Fruit fly (Drosophila melanogaster) whole organism, embryonic: Measurements from ENCODE around the gene Tet.
A peak's percentile ranks its signal among the peaks of the same experiment; 100 is the strongest.

ENCODE experiments used
- Atf6 ChIP-seq: fragments of 200-800 bp; sonication (Bioruptor generic); IDR thresholded peaks from 2 replicates; pipeline ENCODE4 v1.3.6; 2022; ENCODE audit warnings: missing biosample characterization, missing genetic modification characterization
- B-H1 ChIP-seq: fragments of 200-800 bp; sonication (Bioruptor generic); IDR thresholded peaks from 3 replicates; pipeline ENCODE4 v1.3.6; 2022; ENCODE audit warnings: missing biosample characterization, missing genetic modification characterization
- BEAF-32 ChIP-seq: fragments of 200-800 bp; sonication (Bioruptor generic); optimal IDR thresholded peaks from 3 replicates; lab custom pipeline; 2017; ENCODE audit warnings: missing biosample characterization, missing genetic modification characterization, mild to moderate bottlenecking, moderate library complexity, missing genetic modification reagents
- CG10147 ChIP-seq: fragments of 200-800 bp; sonication (Bioruptor generic); optimal IDR thresholded peaks from 2 replicates; lab custom pipeline; 2019; ENCODE audit warnings: missing biosample characterization, mild to moderate bottlenecking, missing genetic modification characterization, moderate library complexity
- CG10543 ChIP-seq: fragments of 200-800 bp; sonication (Bioruptor generic); optimal IDR thresholded peaks from 3 replicates; lab custom pipeline; 2017; ENCODE audit warnings: missing biosample characterization, mild to moderate bottlenecking, missing genetic modification characterization, moderate library complexity
- CG11456 ChIP-seq: fragments of 200-800 bp; sonication (Bioruptor generic); IDR thresholded peaks from 3 replicates; pipeline ENCODE4 v1.3.6; 2022; ENCODE audit warnings: missing biosample characterization, missing genetic modification characterization
- CG11696 ChIP-seq: fragments of 200-800 bp; sonication (Bioruptor generic); IDR thresholded peaks from 2 replicates; pipeline ENCODE4 v1.3.6; 2022; ENCODE audit warnings: missing biosample characterization, missing genetic modification characterization
- CG12769 ChIP-seq: fragments of 200-800 bp; sonication (Bioruptor generic); optimal IDR thresholded peaks from 2 replicates; lab custom pipeline; 2019; ENCODE audit warnings: missing biosample characterization, mild to moderate bottlenecking, missing genetic modification characterization, moderate library complexity
- CG13123 ChIP-seq: fragments of 200-800 bp; sonication (Bioruptor generic); optimal IDR thresholded peaks from 2 replicates; lab custom pipeline; 2016; ENCODE audit warnings: missing biosample characterization, missing genetic modification characterization
- CG1602 ChIP-seq: fragments of 200-800 bp; sonication (Bioruptor generic); optimal IDR thresholded peaks from 3 replicates; lab custom pipeline; 2016; ENCODE audit warnings: missing biosample characterization, missing genetic modification characterization
- CG16815 ChIP-seq: fragments of 200-800 bp; sonication (Bioruptor generic); optimal IDR thresholded peaks from 3 replicates; lab custom pipeline; 2017; ENCODE audit warnings: missing biosample characterization, mild to moderate bottlenecking, missing genetic modification characterization
- CG17328 ChIP-seq: fragments of 200-800 bp; sonication (Bioruptor generic); IDR thresholded peaks from 2 replicates; pipeline ENCODE4 v1.3.6; 2022; ENCODE audit warnings: missing biosample characterization, missing genetic modification characterization
- CG17568 ChIP-seq: fragments of 200-800 bp; sonication (Bioruptor generic); optimal IDR thresholded peaks from 2 replicates; lab custom pipeline; 2018; ENCODE audit warnings: missing biosample characterization, mild to moderate bottlenecking, missing genetic modification characterization, moderate library complexity
- CG2129 ChIP-seq: fragments of 200-800 bp; sonication (Bioruptor generic); IDR thresholded peaks from 2 replicates; pipeline ENCODE4 v1.3.6; 2022; ENCODE audit warnings: missing biosample characterization, missing genetic modification characterization; ENCODE audit not compliant: partially characterized antibody
- CG2875 ChIP-seq: fragments of 200-800 bp; sonication (Bioruptor generic); optimal IDR thresholded peaks from 2 replicates; lab custom pipeline; 2017; ENCODE audit warnings: missing biosample characterization, mild to moderate bottlenecking, missing genetic modification characterization, missing genetic modification reagents
- CG31224 ChIP-seq: fragments of 200-800 bp; sonication (Bioruptor generic); IDR thresholded peaks from 2 replicates; pipeline ENCODE4 v1.3.6; 2022; ENCODE audit warnings: missing biosample characterization, missing genetic modification characterization
- CG42726 ChIP-seq: fragments of 200-800 bp; sonication (Bioruptor generic); IDR thresholded peaks from 2 replicates; pipeline ENCODE4 v1.3.6; 2022; ENCODE audit warnings: missing biosample characterization, missing genetic modification characterization; ENCODE audit not compliant: partially characterized antibody
- CG4328 ChIP-seq: fragments of 200-800 bp; sonication (Bioruptor generic); optimal IDR thresholded peaks from 3 replicates; lab custom pipeline; 2017; ENCODE audit warnings: missing biosample characterization, missing genetic modification reagents, missing genetic modification characterization
- CG4820 ChIP-seq: fragments of 200-800 bp; sonication (Bioruptor generic); optimal IDR thresholded peaks from 3 replicates; lab custom pipeline; 2016; ENCODE audit warnings: missing biosample characterization, missing genetic modification characterization
- CG4854 ChIP-seq: fragments of 200-800 bp; sonication (Bioruptor generic); optimal IDR thresholded peaks from 2 replicates; lab custom pipeline; 2016; ENCODE audit warnings: missing biosample characterization, missing genetic modification characterization, inconsistent platforms
- CG6175 ChIP-seq: fragments of 200-800 bp; sonication (Bioruptor generic); IDR thresholded peaks from 3 replicates; pipeline ENCODE4 v1.3.6; 2022; ENCODE audit warnings: missing biosample characterization, missing genetic modification characterization
- CG7987 ChIP-seq: fragments of 200-800 bp; sonication (Bioruptor generic); optimal IDR thresholded peaks from 2 replicates; lab custom pipeline; 2018; ENCODE audit warnings: missing biosample characterization, mild to moderate bottlenecking, missing genetic modification characterization, moderate library complexity
- CG9215 ChIP-seq: fragments of 200-800 bp; sonication (Bioruptor generic); IDR thresholded peaks from 2 replicates; pipeline ENCODE4 v1.3.6; 2022; ENCODE audit warnings: missing biosample characterization, missing genetic modification characterization
- Ets65A ChIP-seq: fragments of 200-800 bp; sonication (Bioruptor generic); peaks from one replicate; lab custom pipeline; 2016; ENCODE audit warnings: missing biosample characterization, missing genetic modification characterization
- HHEX ChIP-seq: fragments of 200-800 bp; sonication (Bioruptor generic); optimal IDR thresholded peaks from 3 replicates; lab custom pipeline; 2017; ENCODE audit warnings: missing biosample characterization, mild to moderate bottlenecking, missing genetic modification characterization, missing genetic modification reagents
- Jarid2 ChIP-seq: fragments of 200-800 bp; sonication (Bioruptor generic); optimal IDR thresholded peaks from 3 replicates; lab custom pipeline; 2017; ENCODE audit warnings: mild to moderate bottlenecking, missing biosample characterization, missing genetic modification reagents, missing genetic modification characterization
- MTF-1 ChIP-seq: fragments of 200-800 bp; sonication (Bioruptor generic); optimal IDR thresholded peaks from 2 replicates; lab custom pipeline; 2018; ENCODE audit warnings: missing biosample characterization, mild to moderate bottlenecking, missing genetic modification characterization, borderline replicate concordance
- NK7.1 ChIP-seq: fragments of 200-800 bp; sonication (Bioruptor generic); optimal IDR thresholded peaks from 3 replicates; lab custom pipeline; 2016; ENCODE audit warnings: missing biosample characterization, missing genetic modification characterization
- Oli ChIP-seq: fragments of 200-800 bp; sonication (Bioruptor generic); optimal IDR thresholded peaks from 2 replicates; lab custom pipeline; 2018; ENCODE audit warnings: missing biosample characterization, mild to moderate bottlenecking, missing genetic modification characterization, moderate library complexity
- Sin3A ChIP-seq: fragments of >200 bp; optimal IDR thresholded peaks from 2 replicates; lab custom pipeline; 2018
- Stat92E ChIP-seq, 3 experiments: fragments of >200 bp in 2 of 3; fragments of 200-800 bp in 1 of 3; sonication (Bioruptor generic) in 1 of 3; optimal IDR thresholded peaks; 2 replicates each; lab custom pipeline; 2017 to 2019; ENCODE audit warnings: missing biosample characterization in 3 of 3, missing genetic modification characterization in 3 of 3, mild to moderate bottlenecking in 1 of 3, moderate library complexity in 1 of 3
- ab ChIP-seq: fragments of 200-800 bp; sonication (Bioruptor generic); optimal IDR thresholded peaks from 2 replicates; lab custom pipeline; 2016; ENCODE audit warnings: missing biosample characterization, missing genetic modification characterization
- abd-A ChIP-seq: fragments of 200-800 bp; sonication (Bioruptor generic); optimal IDR thresholded peaks from 3 replicates; lab custom pipeline; 2019; ENCODE audit warnings: missing biosample characterization, mild to moderate bottlenecking, missing genetic modification characterization, moderate library complexity
- al ChIP-seq: fragments of 200-800 bp; sonication (Bioruptor generic); IDR thresholded peaks from 2 replicates; pipeline ENCODE4 v1.3.6; 2022; ENCODE audit warnings: missing biosample characterization, missing genetic modification characterization
- aop ChIP-seq: fragments of 200-800 bp; sonication (Bioruptor generic); IDR thresholded peaks from 2 replicates; pipeline ENCODE4 v1.3.6; 2022; ENCODE audit warnings: missing biosample characterization, missing genetic modification characterization
- bigmax ChIP-seq: fragments of 200-800 bp; sonication (Bioruptor generic); optimal IDR thresholded peaks from 2 replicates; lab custom pipeline; 2018; ENCODE audit warnings: missing biosample characterization, mild to moderate bottlenecking, missing genetic modification characterization
- bowl ChIP-seq: fragments of 200-800 bp; sonication (Bioruptor generic); IDR thresholded peaks from 2 replicates; pipeline ENCODE4 v1.3.6; 2022; ENCODE audit warnings: missing biosample characterization, missing genetic modification characterization
- chinmo ChIP-seq: fragments of 200-800 bp; sonication (Bioruptor generic); IDR thresholded peaks from 4 replicates; pipeline ENCODE4 v1.3.6; 2022; ENCODE audit warnings: missing biosample characterization, missing genetic modification characterization; ENCODE audit not compliant: partially characterized antibody
- da ChIP-seq: fragments of 200-800 bp; sonication (Bioruptor generic); optimal IDR thresholded peaks from 2 replicates; lab custom pipeline; 2016; ENCODE audit warnings: missing biosample characterization, missing genetic modification characterization
- dimm ChIP-seq: fragments of 200-800 bp; sonication (Bioruptor generic); IDR thresholded peaks from 2 replicates; pipeline ENCODE4 v1.3.6; 2022; ENCODE audit warnings: missing biosample characterization, missing genetic modification characterization
- dmrt11E ChIP-seq: fragments of 200-800 bp; sonication (Bioruptor generic); optimal IDR thresholded peaks from 3 replicates; lab custom pipeline; 2018; ENCODE audit warnings: missing biosample characterization, mild to moderate bottlenecking, missing genetic modification characterization, moderate library complexity
- hth ChIP-seq: fragments of >200 bp; optimal IDR thresholded peaks from 2 replicates; lab custom pipeline; 2017; ENCODE audit warnings: inconsistent platforms
- otp ChIP-seq: fragments of 200-800 bp; sonication (Bioruptor generic); IDR thresholded peaks from 3 replicates; pipeline ENCODE4, ENCODE4 v1.3.6; 2022; ENCODE audit warnings: missing biosample characterization, missing genetic modification characterization
- peb ChIP-seq: fragments of 200-800 bp; sonication (Bioruptor generic); IDR thresholded peaks from 2 replicates; pipeline ENCODE4 v1.3.6; 2022; ENCODE audit warnings: missing biosample characterization, missing genetic modification characterization
- repo ChIP-seq: fragments of 200-800 bp; sonication (Bioruptor generic); optimal IDR thresholded peaks from 2 replicates; lab custom pipeline; 2016; ENCODE audit warnings: missing biosample characterization, missing genetic modification characterization
- sd ChIP-seq: fragments of 200-800 bp; sonication (Bioruptor generic); optimal IDR thresholded peaks from 3 replicates; lab custom pipeline; 2018; ENCODE audit warnings: missing biosample characterization, mild to moderate bottlenecking, missing genetic modification characterization, moderate library complexity
- slbo ChIP-seq: fragments of 200-800 bp; sonication (Bioruptor generic); IDR thresholded peaks from 2 replicates; pipeline ENCODE4 v1.3.6; 2022; ENCODE audit warnings: missing biosample characterization, missing genetic modification characterization
- sug ChIP-seq: fragments of 200-800 bp; optimal IDR thresholded peaks from 2 replicates; lab custom pipeline; 2019; ENCODE audit warnings: missing biosample characterization, mild to moderate bottlenecking, missing genetic modification characterization, moderate library complexity
- trh ChIP-seq: fragments of 200-800 bp; sonication (Bioruptor generic); optimal IDR thresholded peaks from 2 replicates; lab custom pipeline; 2016; ENCODE audit warnings: missing biosample characterization, missing genetic modification characterization
- twi ChIP-seq: fragments of 200-800 bp; optimal IDR thresholded peaks from 2 replicates; lab custom pipeline; 2019; ENCODE audit warnings: missing biosample characterization, mild to moderate bottlenecking, missing genetic modification characterization, moderate library complexity
- vfl ChIP-seq: fragments of 200-800 bp; sonication (Bioruptor generic); optimal IDR thresholded peaks from 2 replicates; lab custom pipeline; 2016; ENCODE audit warnings: missing biosample characterization, missing genetic modification characterization

The Tet gene

dm6 chr3L:2824024-2824687 lies 54.8 kb downstream of the Tet start (continued):
- TF ChIP-seq CG11696 (no peak), Atf6 (GFP tag; lab: Robert Waterston, UW) (no peak), CG9215 (GFP tag; lab: Robert Waterston, UW) (no peak), dmrt11E (peak; percentile 72), CG17568 (peak; percentile 7), MTF-1 (GFP tag; lab: Kevin White, UChicago) (no peak), CG42726 (GFP tag; lab: Robert Waterston, UW) (no peak), HHEX (GFP tag; lab: Kevin White, UChicago) (no peak), Jarid2 (no peak), CG4854 (no peak), bigmax (no peak), CG1602 (GFP tag; lab: Kevin White, UChicago) (peak; percentile 15), sug (tag; lab: Kevin White, UChicago) (no peak), CG10147 (GFP tag; lab: Kevin White, UChicago) (no peak), twi (tag; lab: Kevin White, UChicago) (peak; percentile 30), chinmo (GFP tag; lab: Robert Waterston, UW) (no peak), CG10543 (no peak), CG31224 (no peak), abd-A (tag; lab: Kevin White, UChicago) (no peak), CG11456 (GFP tag; lab: Robert Waterston, UW) (no peak), CG7987 (GFP tag; lab: Kevin White, UChicago) (no peak), bowl (GFP tag; lab: Robert Waterston, UW) (no peak), dimm (GFP tag; lab: Robert Waterston, UW) (no peak), CG12769 (tag; lab: Kevin White, UChicago) (no peak), CG2875 (peak; percentile 50), CG17328 (peak; percentile 49; the same call in 1 of the 2 replicates), Ets65A (GFP tag; lab: Kevin White, UChicago) (no peak), CG2129 (no peak), CG6175 (GFP tag; lab: Robert Waterston, UW) (no peak), B-H1 (peak; percentile 11; the same call in 1 of the 3 replicates), peb (GFP tag; lab: Robert Waterston, UW) (0 out of 2 replicates have a peak, but pooled peaks have one; percentile 29), CG16815 (GFP tag; lab: Kevin White, UChicago) (peak; percentile 50), aop (GFP tag; lab: Robert Waterston, UW) (no peak), trh (GFP tag; lab: Kevin White, UChicago) (no peak), Oli (tag; lab: Kevin White, UChicago) (peak; percentile 74), CG4820 (peak; percentile 48), repo (GFP tag; lab: Kevin White, UChicago) (no peak), vfl (GFP tag; lab: Kevin White, UChicago) (no peak), ab (GFP tag; lab: Kevin White, UChicago) (no peak), al (GFP tag; lab: Robert Waterston, UW) (no peak), otp (GFP tag; lab: Robert Waterston, UW) (no peak), CG13123 (GFP tag; lab: Kevin White, UChicago) (no peak), NK7.1 (GFP tag; lab: Kevin White, UChicago) (no peak), Stat92E (GFP tag; optimal IDR thresholded peaks at IDR 0.05; lab: Kevin White, UChicago) (no peak), BEAF-32 (GFP tag; lab: Kevin White, UChicago) (no peak), slbo (GFP tag; lab: Robert Waterston, UW) (0 out of 2 replicates have a peak, but pooled peaks have one; percentile 18), CG4328 (no peak), Sin3A (lab: Kevin White, UChicago) (no peak), hth (lab: Kevin White, UChicago) (no peak), da (no peak), sd (tag; lab: Kevin White, UChicago) (no peak)
